Fruit fly (Drosophila melanogaster) whole organism, prepupa: ENCODE results near the gene wts.

Source experiments
- CG16779 ChIP-seq: fragments of 200-800 bp; sonication (Bioruptor generic); optimal IDR thresholded peaks from 3 replicates; lab custom pipeline; 2017; ENCODE audit warnings: missing biosample characterization, mild to moderate bottlenecking, missing genetic modification characterization
- CG4318 ChIP-seq: fragments of 200-800 bp; sonication (Bioruptor generic); optimal IDR thresholded peaks from 3 replicates; lab custom pipeline; 2017; ENCODE audit warnings: missing biosample characterization, mild to moderate bottlenecking, missing genetic modification characterization
- CG9139 ChIP-seq: fragments of 200-800 bp; sonication (Bioruptor generic); optimal IDR thresholded peaks from 3 replicates; lab custom pipeline; 2017; ENCODE audit warnings: missing biosample characterization, mild to moderate bottlenecking, missing genetic modification characterization
- Hr39 ChIP-seq: fragments of 200-800 bp; sonication (Bioruptor generic); optimal IDR thresholded peaks from 2 replicates; lab custom pipeline; 2016; ENCODE audit warnings: missing biosample characterization, missing genetic modification characterization
- Smox ChIP-seq: fragments of 200-800 bp; sonication (Bioruptor generic); optimal IDR thresholded peaks from 3 replicates; lab custom pipeline; 2016; ENCODE audit warnings: missing biosample characterization, missing genetic modification characterization
- Sox102F ChIP-seq: fragments of 200-800 bp; sonication (Bioruptor generic); optimal IDR thresholded peaks from 2 replicates; lab custom pipeline; 2016; ENCODE audit warnings: missing biosample characterization, mild to moderate bottlenecking, missing genetic modification characterization
- Sox15 ChIP-seq: fragments of 200-800 bp; sonication (Bioruptor generic); optimal IDR thresholded peaks from 3 replicates; lab custom pipeline; 2016; ENCODE audit warnings: missing biosample characterization, missing genetic modification characterization
- dsx ChIP-seq: fragments of 200-800 bp; optimal IDR thresholded peaks from 3 replicates; lab custom pipeline; 2019; ENCODE audit warnings: missing biosample characterization, mild to moderate bottlenecking, missing genetic modification characterization, moderate library complexity; ENCODE audit not compliant: poor library complexity, severe bottlenecking
- fkh ChIP-seq: fragments of 200-800 bp; sonication (Bioruptor generic); optimal IDR thresholded peaks from 3 replicates; lab custom pipeline; 2017; ENCODE audit warnings: missing biosample characterization, mild to moderate bottlenecking, missing genetic modification characterization, moderate library complexity

DNA sequence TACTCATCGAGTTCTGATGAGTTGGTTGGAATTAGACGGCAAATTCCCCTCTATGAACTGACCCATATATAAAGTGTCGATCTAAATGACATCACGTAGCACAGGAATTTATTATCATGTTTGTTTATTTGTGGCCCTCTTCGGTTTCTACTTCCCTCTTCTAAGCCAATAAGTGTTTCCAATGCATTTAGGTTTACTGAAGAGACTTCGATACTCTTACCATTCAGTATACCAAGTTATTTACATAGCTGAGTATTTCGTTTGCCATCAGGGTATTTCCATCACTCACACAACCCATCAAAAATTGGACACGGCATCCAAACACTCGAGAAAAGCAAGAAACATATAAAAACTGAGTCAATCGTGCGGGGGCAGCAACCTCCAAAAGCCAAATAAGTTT, 9.8 kb upstream of the wts start:
- TF ChIP-seq Smox (GFP tag; lab: Kevin White, UChicago) (no peak), Hr39 (GFP tag; lab: Kevin White, UChicago) (no peak), Sox15 (GFP tag; lab: Kevin White, UChicago) (no peak), fkh (peak; percentile 63), Sox102F (no peak), CG16779 (no peak), CG9139 (GFP tag; lab: Kevin White, UChicago) (no peak), dsx (GFP tag; lab: Kevin White, UChicago) (no peak), CG4318 (no peak)
